Fruit fly (Drosophila melanogaster): ENCODE measurements around the gene CG11403.

The CG11403 gene

DNA sequence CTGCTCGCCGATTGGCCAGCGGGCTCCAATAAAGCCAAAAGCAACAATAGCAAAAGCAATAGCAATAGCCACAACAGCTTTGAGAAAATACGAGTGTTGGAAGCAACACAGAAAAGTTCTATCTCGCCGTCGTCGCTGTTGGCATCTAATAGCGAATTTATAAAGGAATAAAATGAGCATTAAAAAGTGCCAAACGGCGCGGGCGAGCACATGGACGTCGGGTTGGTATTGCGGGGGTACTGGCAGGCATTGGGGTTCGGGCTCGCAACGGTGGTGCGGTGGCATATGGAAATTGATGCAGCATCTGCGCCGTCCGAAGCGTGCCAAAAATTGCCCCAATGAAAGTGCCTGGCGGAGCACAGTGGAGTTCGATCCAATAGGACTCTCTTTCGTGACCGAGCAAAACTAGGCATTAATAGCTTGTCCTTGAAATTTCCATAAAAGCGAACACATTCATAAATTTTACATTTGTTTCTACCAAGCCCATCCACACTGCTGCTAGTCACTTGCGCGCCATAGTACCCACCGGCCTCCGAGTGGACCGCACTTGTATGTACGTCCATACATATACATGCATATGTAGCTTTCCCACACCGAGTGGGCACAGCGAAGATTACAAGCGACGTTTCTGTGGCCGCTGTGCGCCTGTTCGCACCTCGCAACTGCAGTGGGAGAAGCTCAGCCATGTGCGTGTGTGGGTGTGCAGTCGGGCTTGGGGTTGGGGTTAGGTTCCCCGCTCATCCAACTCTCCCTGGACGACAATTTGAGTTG is 37.3 kb upstream of the CG11403 start (continued):
- TF ChIP-seq vnd (GFP tag; IDR thresholded peaks at IDR 0.05; ENCODE audit: partially characterized antibody) (no peak), HmgD (GFP tag; optimal IDR thresholded peaks at IDR 0.05) (peak; percentile 57), org-1 (GFP tag; optimal IDR thresholded peaks at IDR 0.05) (peak; percentile 95), wek (GFP tag; optimal IDR thresholded peaks at IDR 0.05) (peak; percentile 79), Gsc (GFP tag; IDR thresholded peaks at IDR 0.05) (peak; percentile 73), CG1529 (GFP tag; optimal IDR thresholded peaks at IDR 0.05) (peak; percentile 79), CG4282 (GFP tag; optimal IDR thresholded peaks at IDR 0.05) (peak; percentile 77), CG30431 (GFP tag; optimal IDR thresholded peaks at IDR 0.05) (peak; percentile 83), CG10431 (GFP tag; optimal IDR thresholded peaks at IDR 0.05) (no peak), CG34376 (GFP tag; optimal IDR thresholded peaks at IDR 0.05) (peak; percentile 45), bab2 (GFP tag; optimal IDR thresholded peaks at IDR 0.05) (peak; percentile 91), chif (GFP tag; optimal IDR thresholded peaks at IDR 0.05) (peak; percentile 87), Sox102F (GFP tag; optimal IDR thresholded peaks at IDR 0.05) (peak; percentile 92), tx (GFP tag; optimal IDR thresholded peaks at IDR 0.05) (peak; percentile 85), CG16863 (GFP tag; optimal IDR thresholded peaks at IDR 0.05) (peak; percentile 90), CG12299 (tag; optimal IDR thresholded peaks at IDR 0.05) (peak; percentile 76), CG12236 (GFP tag; optimal IDR thresholded peaks at IDR 0.05) (peak; percentile 77), CG16815 (GFP tag; optimal IDR thresholded peaks at IDR 0.05) (peak; percentile 85), pum (GFP tag; optimal IDR thresholded peaks at IDR 0.05) (peak; percentile 86), CG2129 (GFP tag; IDR thresholded peaks at IDR 0.05; ENCODE audit: partially characterized antibody) (no peak), Dip3 (GFP tag; optimal IDR thresholded peaks at IDR 0.05) (peak; percentile 86), Myb (GFP tag; optimal IDR thresholded peaks at IDR 0.05) (peak; percentile 79), Eip74EF (GFP tag; optimal IDR thresholded peaks at IDR 0.05) (peak in 1 of 2 experiments; percentile 78), Drgx (GFP tag; IDR thresholded peaks at IDR 0.05) (peak; percentile 98), az2 (GFP tag; optimal IDR thresholded peaks at IDR 0.05) (peak; percentile 86), tgo (GFP tag; IDR thresholded peaks at IDR 0.05) (peak; percentile 93), D (optimal IDR thresholded peaks at IDR 0.05) (no peak), D (GFP tag; optimal IDR thresholded peaks at IDR 0.05) (peak; percentile 82), Pdp1 (GFP tag; optimal IDR thresholded peaks at IDR 0.05) (peak; percentile 69 to 86), Dbx (GFP tag; IDR thresholded peaks at IDR 0.05) (peak; percentile 92), CG17912 (GFP tag; optimal IDR thresholded peaks at IDR 0.05) (no peak), crc (GFP tag; optimal IDR thresholded peaks at IDR 0.05) (peak; percentile 82), HLH3B (GFP tag; IDR thresholded peaks at IDR 0.05) (peak; percentile 89), ranshi (GFP tag; IDR thresholded peaks at IDR 0.05) (peak; percentile 92), CG7372 (GFP tag; IDR thresholded peaks at IDR 0.05) (peak; percentile 89), Sox100B (GFP tag; optimal IDR thresholded peaks at IDR 0.05) (peak; percentile 87), tio (GFP tag; optimal IDR thresholded peaks at IDR 0.05) (peak; percentile 85), CG8924 (tag; optimal IDR thresholded peaks at IDR 0.05) (peak; percentile 89), trh (GFP tag; optimal IDR thresholded peaks at IDR 0.05) (peak; percentile 76), CG13894 (tag; optimal IDR thresholded peaks at IDR 0.05) (peak; percentile 53), CG9215 (GFP tag; IDR thresholded peaks at IDR 0.05) (peak; percentile 87), Nf-YB (GFP tag; optimal IDR thresholded peaks at IDR 0.05) (no peak), oc (tag; optimal IDR thresholded peaks at IDR 0.05) (peak; percentile 90), dmrt11E (tag; optimal IDR thresholded peaks at IDR 0.05) (peak; percentile 5), sr (GFP tag; IDR thresholded peaks at IDR 0.05) (peak; percentile 75; the same call in 2 of the 3 replicates), ssp (GFP tag; IDR thresholded peaks at IDR 0.05) (peak; percentile 80), dm (GFP tag; optimal IDR thresholded peaks at IDR 0.05) (peak; percentile 78), exex (tag; optimal IDR thresholded peaks at IDR 0.05) (peak; percentile 41), CG4424 (GFP tag; optimal IDR thresholded peaks at IDR 0.05) (peak; percentile 88)
